Fruit fly (Drosophila melanogaster) whole organism, embryonic: ENCODE measurements around the gene CG34434.

Experiments
- Atf6 ChIP-seq: fragments of 200-800 bp; sonication (Bioruptor generic); IDR thresholded peaks from 2 replicates; pipeline ENCODE4 v1.3.6; 2022; ENCODE audit warnings: missing biosample characterization, missing genetic modification characterization
- BEAF-32 ChIP-seq: fragments of 200-800 bp; sonication (Bioruptor generic); optimal IDR thresholded peaks from 3 replicates; lab custom pipeline; 2017; ENCODE audit warnings: missing biosample characterization, missing genetic modification characterization, mild to moderate bottlenecking, moderate library complexity, missing genetic modification reagents
- CG11456 ChIP-seq: fragments of 200-800 bp; sonication (Bioruptor generic); IDR thresholded peaks from 3 replicates; pipeline ENCODE4 v1.3.6; 2022; ENCODE audit warnings: missing biosample characterization, missing genetic modification characterization
- CG12219 ChIP-seq: fragments of 200-800 bp; sonication (Bioruptor generic); optimal IDR thresholded peaks from 3 replicates; lab custom pipeline; 2018; ENCODE audit warnings: missing biosample characterization, mild to moderate bottlenecking, missing genetic modification characterization
- CG16813 ChIP-seq: fragments of 200-800 bp; sonication (Bioruptor generic); IDR thresholded peaks from 3 replicates; pipeline ENCODE4 v1.3.6; 2022; ENCODE audit warnings: missing biosample characterization, missing genetic modification characterization; ENCODE audit not compliant: partially characterized antibody
- CG16815 ChIP-seq: fragments of 200-800 bp; sonication (Bioruptor generic); optimal IDR thresholded peaks from 3 replicates; lab custom pipeline; 2017; ENCODE audit warnings: missing biosample characterization, mild to moderate bottlenecking, missing genetic modification characterization
- CG17829 ChIP-seq: fragments of 200-800 bp; optimal IDR thresholded peaks from 2 replicates; lab custom pipeline; 2019; ENCODE audit warnings: missing biosample characterization, mild to moderate bottlenecking, missing genetic modification characterization, moderate library complexity
- CG18476 ChIP-seq: fragments of 200-800 bp; sonication (Bioruptor generic); optimal IDR thresholded peaks from 2 replicates; lab custom pipeline; 2016; ENCODE audit warnings: missing biosample characterization, mild to moderate bottlenecking, missing genetic modification characterization
- CG2116 ChIP-seq: fragments of 200-800 bp; sonication (Bioruptor generic); optimal IDR thresholded peaks from 3 replicates; lab custom pipeline; 2018; ENCODE audit warnings: missing biosample characterization, mild to moderate bottlenecking, missing genetic modification characterization
- CG2889 ChIP-seq: fragments of 200-800 bp; sonication (Bioruptor generic); IDR thresholded peaks from 3 replicates; pipeline ENCODE4 v1.3.6; 2022; ENCODE audit warnings: missing biosample characterization, missing genetic modification characterization
- CG31388 ChIP-seq: fragments of 200-800 bp; sonication (Bioruptor generic); optimal IDR thresholded peaks from 2 replicates; lab custom pipeline; 2016; ENCODE audit warnings: missing biosample characterization, missing genetic modification characterization
- CG32772 ChIP-seq: fragments of 200-800 bp; sonication (Bioruptor generic); IDR thresholded peaks from 2 replicates; pipeline ENCODE4 v1.3.6; 2022; ENCODE audit warnings: missing biosample characterization, missing genetic modification characterization
- CG6254 ChIP-seq: fragments of 200-800 bp; sonication (Bioruptor generic); optimal IDR thresholded peaks from 3 replicates; lab custom pipeline; 2017; ENCODE audit warnings: mild to moderate bottlenecking, missing biosample characterization, missing genetic modification reagents, missing genetic modification characterization
- CG6791 ChIP-seq: fragments of 200-800 bp; sonication (Bioruptor generic); IDR thresholded peaks from 3 replicates; pipeline ENCODE4 v1.3.6; 2022; ENCODE audit warnings: missing biosample characterization, missing genetic modification characterization; ENCODE audit not compliant: partially characterized antibody
- CG7963 ChIP-seq: fragments of 200-800 bp; sonication (Bioruptor generic); IDR thresholded peaks from 3 replicates; pipeline ENCODE4 v1.3.6; 2022; ENCODE audit warnings: missing biosample characterization, missing genetic modification characterization; ENCODE audit not compliant: partially characterized antibody
- Dek ChIP-seq: fragments of 200-800 bp; sonication (Bioruptor generic); optimal IDR thresholded peaks from 3 replicates; lab custom pipeline; 2019; ENCODE audit warnings: missing biosample characterization, mild to moderate bottlenecking, missing genetic modification characterization, moderate library complexity
- Dref ChIP-seq: fragments of 200-800 bp; sonication (Bioruptor generic); IDR thresholded peaks from 2 replicates; pipeline ENCODE4 v1.3.6; 2022; ENCODE audit warnings: missing biosample characterization, missing genetic modification characterization
- ERR ChIP-seq: fragments of 200-800 bp; sonication (Bioruptor generic); optimal IDR thresholded peaks from 2 replicates; lab custom pipeline; 2016; ENCODE audit warnings: missing biosample characterization, missing genetic modification characterization
- Elba2 ChIP-seq: fragments of 200-800 bp; sonication (Bioruptor generic); optimal IDR thresholded peaks from 3 replicates; lab custom pipeline; 2016; ENCODE audit warnings: missing biosample characterization, missing genetic modification characterization
- Ets65A ChIP-seq: fragments of 200-800 bp; sonication (Bioruptor generic); peaks from one replicate; lab custom pipeline; 2016; ENCODE audit warnings: missing biosample characterization, missing genetic modification characterization
- Hey ChIP-seq: fragments of 200-800 bp; sonication (Bioruptor generic); optimal IDR thresholded peaks from 3 replicates; lab custom pipeline; 2018; ENCODE audit warnings: missing biosample characterization, mild to moderate bottlenecking, missing genetic modification characterization
- HmgD ChIP-seq: fragments of 200-800 bp; sonication (Bioruptor generic); optimal IDR thresholded peaks from 3 replicates; lab custom pipeline; 2016; ENCODE audit warnings: missing biosample characterization, missing genetic modification characterization
- Lhr ChIP-seq: fragments of 200-800 bp; sonication (Bioruptor generic); optimal IDR thresholded peaks from 3 replicates; lab custom pipeline; 2017; ENCODE audit warnings: mild to moderate bottlenecking, missing biosample characterization, missing genetic modification reagents, missing genetic modification characterization
- Rfx ChIP-seq: fragments of 200-800 bp; sonication (Bioruptor generic); IDR thresholded peaks from 2 replicates; pipeline ENCODE4 v1.3.6; 2022; ENCODE audit warnings: missing biosample characterization, missing genetic modification characterization
- Ssrp ChIP-seq: fragments of 200-800 bp; sonication (Bioruptor generic); optimal IDR thresholded peaks from 2 replicates; lab custom pipeline; 2018; ENCODE audit warnings: missing biosample characterization, mild to moderate bottlenecking, missing genetic modification characterization, moderate library complexity
- Stat92E ChIP-seq, 3 experiments: fragments of >200 bp in 2 of 3; fragments of 200-800 bp in 1 of 3; sonication (Bioruptor generic) in 1 of 3; optimal IDR thresholded peaks; 2 replicates each; lab custom pipeline; 2017 to 2019; ENCODE audit warnings: missing biosample characterization in 3 of 3, missing genetic modification characterization in 3 of 3, mild to moderate bottlenecking in 1 of 3, moderate library complexity in 1 of 3
- Taf1 ChIP-seq: fragments of 200-800 bp; sonication (Bioruptor generic); IDR thresholded peaks from 2 replicates; pipeline ENCODE4 v1.3.6; 2022; ENCODE audit warnings: missing biosample characterization, missing genetic modification characterization
- Xbp1 ChIP-seq: fragments of 200-800 bp; sonication (Bioruptor generic); optimal IDR thresholded peaks from 3 replicates; lab custom pipeline; 2016; ENCODE audit warnings: missing biosample characterization, mild to moderate bottlenecking, missing genetic modification characterization
- al ChIP-seq: fragments of 200-800 bp; sonication (Bioruptor generic); IDR thresholded peaks from 2 replicates; pipeline ENCODE4 v1.3.6; 2022; ENCODE audit warnings: missing biosample characterization, missing genetic modification characterization
- bbx ChIP-seq: fragments of 200-800 bp; sonication (Bioruptor generic); IDR thresholded peaks from 2 replicates; pipeline ENCODE4 v1.3.6; 2022; ENCODE audit warnings: missing biosample characterization, missing genetic modification characterization; ENCODE audit not compliant: partially characterized antibody
- bsh ChIP-seq, 2 experiments: fragments of 200-800 bp; sonication (Bioruptor generic); optimal IDR thresholded peaks; 2 replicates each; lab custom pipeline; 2017 to 2018; ENCODE audit warnings: mild to moderate bottlenecking in 2 of 2, missing biosample characterization in 2 of 2, missing genetic modification characterization in 2 of 2, moderate library complexity in 1 of 2
- caup ChIP-seq: fragments of 200-800 bp; sonication (Bioruptor generic); optimal IDR thresholded peaks from 3 replicates; lab custom pipeline; 2017; ENCODE audit warnings: missing biosample characterization, mild to moderate bottlenecking, missing genetic modification characterization, moderate library complexity; ENCODE audit not compliant: severe bottlenecking
- danr ChIP-seq: fragments of 200-800 bp; sonication (Bioruptor generic); IDR thresholded peaks from 2 replicates; pipeline ENCODE4 v1.3.6; 2022; ENCODE audit warnings: missing biosample characterization, missing genetic modification characterization
- dm ChIP-seq: fragments of 200-800 bp; sonication (Bioruptor generic); optimal IDR thresholded peaks from 3 replicates; lab custom pipeline; 2016; ENCODE audit warnings: missing biosample characterization, missing genetic modification characterization
- dpn ChIP-seq, 2 experiments: fragments of 200-800 bp; sonication (Bioruptor generic); optimal IDR thresholded peaks; 3 replicates each; lab custom pipeline; 2016; ENCODE audit warnings: missing biosample characterization in 2 of 2, missing genetic modification characterization in 2 of 2
- dysf ChIP-seq: fragments of 200-800 bp; sonication (Bioruptor generic); IDR thresholded peaks from 3 replicates; pipeline ENCODE4 v1.3.6; 2022; ENCODE audit warnings: missing biosample characterization, missing genetic modification characterization
- gcm ChIP-seq: fragments of 200-800 bp; sonication (Bioruptor generic); optimal IDR thresholded peaks from 2 replicates; lab custom pipeline; 2019; ENCODE audit warnings: missing biosample characterization, mild to moderate bottlenecking, missing genetic modification characterization, moderate library complexity
- nom ChIP-seq: fragments of 200-800 bp; sonication (Bioruptor generic); optimal IDR thresholded peaks from 2 replicates; lab custom pipeline; 2017; ENCODE audit warnings: missing biosample characterization, missing genetic modification characterization, mild to moderate bottlenecking, moderate library complexity, missing genetic modification reagents
- p53 ChIP-seq: fragments of 200-800 bp; sonication (Bioruptor generic); optimal IDR thresholded peaks from 2 replicates; lab custom pipeline; 2016; ENCODE audit warnings: missing biosample characterization, missing genetic modification characterization
- pan ChIP-seq, 4 experiments: fragments of >200 bp in 3 of 4; fragments of 200-800 bp in 1 of 4; sonication (Bioruptor generic) in 1 of 4; optimal IDR thresholded peaks in 3 of 4; IDR thresholded peaks in 1 of 4; 2 replicates each; pipeline versions ENCODE4 v1.3.6 to Lab custom; 2017 to 2022; ENCODE audit warnings: missing biosample characterization in 2 of 4, missing genetic modification characterization in 2 of 4, mixed read lengths in 1 of 4
- pita ChIP-seq: fragments of 200-800 bp; sonication (Bioruptor generic); optimal IDR thresholded peaks from 2 replicates; lab custom pipeline; 2017; ENCODE audit warnings: missing biosample characterization, mild to moderate bottlenecking, missing genetic modification characterization
- pnt ChIP-seq: fragments of 200-800 bp; sonication (Bioruptor generic); optimal IDR thresholded peaks from 3 replicates; lab custom pipeline; 2016; ENCODE audit warnings: missing biosample characterization, missing genetic modification characterization
- stwl ChIP-seq: fragments of 200-800 bp; sonication (Bioruptor generic); optimal IDR thresholded peaks from 3 replicates; lab custom pipeline; 2018; ENCODE audit warnings: missing biosample characterization, mild to moderate bottlenecking, missing genetic modification characterization, moderate library complexity
- tin ChIP-seq: fragments of 200-800 bp; sonication (Bioruptor generic); optimal IDR thresholded peaks from 3 replicates; lab custom pipeline; 2016; ENCODE audit warnings: missing biosample characterization, missing genetic modification characterization
- tna ChIP-seq: fragments of 200-800 bp; sonication (Bioruptor generic); IDR thresholded peaks from 2 replicates; pipeline ENCODE4 v1.3.6; 2022; ENCODE audit warnings: missing biosample characterization, missing genetic modification characterization; ENCODE audit not compliant: partially characterized antibody
- vnd ChIP-seq: fragments of 200-800 bp; sonication (Bioruptor generic); IDR thresholded peaks from 3 replicates; pipeline ENCODE4 v1.3.6; 2022; ENCODE audit warnings: missing biosample characterization, missing genetic modification characterization; ENCODE audit not compliant: partially characterized antibody
- wdn ChIP-seq: fragments of 200-800 bp; sonication (Bioruptor generic); IDR thresholded peaks from 2 replicates; pipeline ENCODE4 v1.3.6; 2022; ENCODE audit warnings: missing biosample characterization, missing genetic modification characterization
- wek ChIP-seq: fragments of 200-800 bp; sonication (Bioruptor generic); optimal IDR thresholded peaks from 3 replicates; lab custom pipeline; 2018; ENCODE audit warnings: missing biosample characterization, mild to moderate bottlenecking, missing genetic modification characterization, moderate library complexity
- zen ChIP-seq: fragments of 200-800 bp; sonication (Bioruptor generic); optimal IDR thresholded peaks from 3 replicates; lab custom pipeline; 2018; ENCODE audit warnings: missing biosample characterization, mild to moderate bottlenecking, missing genetic modification characterization, moderate library complexity

CG34434 gene

dm6 chrX:5665902-5666301 lies 49.7 kb upstream of the CG34434 start, which contains the start of the genes Sirt4 and CG4119 (continued):
- no peak for TF ChIP-seq nom (GFP tag; lab: Kevin White, UChicago)
- TF ChIP-seq Ssrp (tag; lab: Kevin White, UChicago) = no peak
- TF ChIP-seq danr (GFP tag; lab: Robert Waterston, UW) = no peak
- TF ChIP-seq tin (GFP tag; lab: Kevin White, UChicago) = peak; percentile 21
- TF ChIP-seq dpn (GFP tag; optimal IDR thresholded peaks at IDR 0.05; lab: Kevin White, UChicago) = peak in 1 of 2 experiments; percentile 8
- TF ChIP-seq CG31388 = no peak
- TF ChIP-seq CG7963 (GFP tag; lab: Robert Waterston, UW) = peak; percentile 98
- TF ChIP-seq ERR (GFP tag; lab: Kevin White, UChicago) = no peak
- TF ChIP-seq p53 (GFP tag; lab: Kevin White, UChicago) = no peak
- no peak for TF ChIP-seq wdn (GFP tag; lab: Robert Waterston, UW)
- peak; percentile 66 for TF ChIP-seq stwl
- TF ChIP-seq pan (optimal IDR thresholded peaks at IDR 0.05; lab: Kevin White, UChicago) = no peak
- no peak for TF ChIP-seq pan (GFP tag; optimal IDR thresholded peaks at IDR 0.05 in 1 of 2, IDR thresholded peaks at IDR 0.05 in 1 of 2)
- TF ChIP-seq pnt (GFP tag; lab: Kevin White, UChicago) = no peak
- peak; percentile 62 for TF ChIP-seq Rfx (GFP tag; lab: Robert Waterston, UW)
- TF ChIP-seq CG16813 (GFP tag; lab: Robert Waterston, UW) = peak; percentile 96
- TF ChIP-seq CG2116 (GFP tag; lab: Kevin White, UChicago) = peak; percentile 86
- no peak for TF ChIP-seq pita (GFP tag; lab: Kevin White, UChicago)
- no peak for TF ChIP-seq Hey (tag; lab: Kevin White, UChicago)
- peak; percentile 96 for TF ChIP-seq BEAF-32 (GFP tag; lab: Kevin White, UChicago)
- TF ChIP-seq al (GFP tag; lab: Robert Waterston, UW) = 0 out of 2 replicates have a peak, but pooled peaks have one; percentile 31
- no peak for TF ChIP-seq wek (GFP tag; lab: Kevin White, UChicago)
- no peak for TF ChIP-seq CG16815 (GFP tag; lab: Kevin White, UChicago)
- no peak for TF ChIP-seq dysf (GFP tag; lab: Robert Waterston, UW)
- peak; percentile 98 for TF ChIP-seq bbx (GFP tag; lab: Robert Waterston, UW)
- TF ChIP-seq CG6791 (GFP tag; lab: Robert Waterston, UW) = peak; percentile 98
- TF ChIP-seq caup (GFP tag; lab: Kevin White, UChicago) = peak; percentile 10
- TF ChIP-seq Taf1 (GFP tag; lab: Robert Waterston, UW) = 0 out of 2 replicates have a peak, but pooled peaks have one; percentile 16
- peak; percentile 9 for TF ChIP-seq Dek (tag; lab: Kevin White, UChicago)
- TF ChIP-seq gcm (GFP tag; lab: Kevin White, UChicago) = peak; percentile 5
- TF ChIP-seq Xbp1 (GFP tag; lab: Kevin White, UChicago) = peak; percentile 23
- no peak for TF ChIP-seq CG2889 (GFP tag; lab: Robert Waterston, UW)
- TF ChIP-seq CG6254 = no peak
- no peak for TF ChIP-seq CG12219 (GFP tag; lab: Kevin White, UChicago)
- TF ChIP-seq Stat92E (GFP tag; optimal IDR thresholded peaks at IDR 0.05; lab: Kevin White, UChicago) = peak in 1 of 3 experiments; percentile 19
- TF ChIP-seq Ets65A (GFP tag; lab: Kevin White, UChicago) = peak; percentile 33
- TF ChIP-seq tna = peak; percentile 98
- no peak for TF ChIP-seq Atf6 (GFP tag; lab: Robert Waterston, UW)
- TF ChIP-seq Elba2 (GFP tag; lab: Kevin White, UChicago) = no peak
- TF ChIP-seq CG18476 = no peak
- TF ChIP-seq zen (tag; lab: Kevin White, UChicago) = no peak
- no peak for TF ChIP-seq Lhr (GFP tag; lab: Kevin White, UChicago)
- peak; percentile 64 for TF ChIP-seq dm
- peak; percentile 94 for TF ChIP-seq vnd (GFP tag; lab: Robert Waterston, UW)
- TF ChIP-seq CG32772 = no peak
- TF ChIP-seq bsh (GFP tag; optimal IDR thresholded peaks at IDR 0.05; lab: Kevin White, UChicago) = no peak
- peak; percentile 51 for TF ChIP-seq HmgD (GFP tag; lab: Kevin White, UChicago)
- peak; percentile 61 for TF ChIP-seq CG17829 (tag; lab: Kevin White, UChicago)
- peak; percentile 99 for TF ChIP-seq Dref (GFP tag; lab: Robert Waterston, UW)
- peak; percentile 65; the same call in 1 of the 3 replicates for TF ChIP-seq CG11456 (GFP tag; lab: Robert Waterston, UW)
